Worm (Caenorhabditis elegans) whole organism, L4 larva: ENCODE results near the gene rep-1.

ENCODE experiments used
- F26F4.8 ChIP-seq: fragments of 200-800 bp; sonication (Bioruptor generic); conservative IDR thresholded peaks from 2 replicates; pipeline ENCODE4 v1.3.6; 2022; ENCODE audit warnings: missing genetic modification characterization, missing compliant biosample characterization
- F49E8.2 ChIP-seq: sonication (generic microtip); optimal IDR thresholded peaks from 2 replicates; lab custom pipeline; 2016; ENCODE audit warnings: missing compliant biosample characterization, mild to moderate bottlenecking, missing genetic modification characterization, borderline replicate concordance
- Y48G9A.11 ChIP-seq: fragments of 200-800 bp; sonication (Bioruptor generic); IDR thresholded peaks from 2 replicates; pipeline ENCODE4 v1.3.6; 2022; ENCODE audit warnings: missing genetic modification reagents, missing genetic modification characterization, missing compliant biosample characterization
- Y75B8A.6 ChIP-seq: fragments of 200-800 bp; sonication (Bioruptor generic); IDR thresholded peaks from 2 replicates; pipeline ENCODE4 v1.3.6; 2022; ENCODE audit warnings: missing genetic modification reagents, missing genetic modification characterization, missing compliant biosample characterization
- ZK337.2 ChIP-seq: fragments of 200-800 bp; sonication (Bioruptor generic); IDR thresholded peaks from 2 replicates; pipeline ENCODE4 v1.3.6; 2022; ENCODE audit warnings: missing genetic modification reagents, missing genetic modification characterization, missing compliant biosample characterization
- arid-1 ChIP-seq: fragments of 200-800 bp; sonication (Bioruptor generic); conservative IDR thresholded peaks from 2 replicates; pipeline ENCODE4 v1.3.6; 2022; ENCODE audit warnings: missing genetic modification reagents, missing genetic modification characterization, missing compliant biosample characterization
- attf-4 ChIP-seq: sonication (generic microtip); optimal IDR thresholded peaks from 3 replicates; lab custom pipeline; 2017; ENCODE audit warnings: missing biosample characterization, missing genetic modification characterization
- ceh-20 ChIP-seq: fragments of 200-800 bp; sonication (Bioruptor generic); IDR thresholded peaks from 2 replicates; pipeline ENCODE4 v1.3.6; 2022; ENCODE audit warnings: missing genetic modification reagents, missing genetic modification characterization, missing compliant biosample characterization
- ceh-32 ChIP-seq: sonication (generic microtip); optimal IDR thresholded peaks from 2 replicates; lab custom pipeline; 2016; ENCODE audit warnings: mild to moderate bottlenecking, missing genetic modification characterization, missing compliant biosample characterization; ENCODE audit not compliant: poor library complexity
- ceh-44 ChIP-seq: fragments of 200-800 bp; sonication (Bioruptor generic); IDR thresholded peaks from 2 replicates; pipeline ENCODE4 v1.3.6; 2022; ENCODE audit warnings: missing genetic modification reagents, missing genetic modification characterization, missing compliant biosample characterization
- ceh-82 ChIP-seq: sonication (generic microtip); optimal IDR thresholded peaks from 2 replicates; lab custom pipeline; 2017; ENCODE audit warnings: missing biosample characterization, missing genetic modification characterization
- ces-1 ChIP-seq: fragments of 150-350 bp; sonication (generic microtip); optimal IDR thresholded peaks from 4 replicates; lab custom pipeline; 2014; ENCODE audit warnings: missing biosample characterization, missing genetic modification reagents, missing genetic modification characterization
- ctbp-1 ChIP-seq: fragments of 200-800 bp; sonication (Bioruptor generic); IDR thresholded peaks from 2 replicates; pipeline ENCODE4 v1.3.6; 2022; ENCODE audit warnings: missing genetic modification reagents, missing genetic modification characterization, missing compliant biosample characterization
- daf-12 ChIP-seq: fragments of 150-350 bp; optimal IDR thresholded peaks from 2 replicates; lab custom pipeline; 2014; ENCODE audit warnings: missing biosample characterization, missing genetic modification reagents, missing genetic modification characterization
- daf-8 ChIP-seq: fragments of 200-800 bp; sonication (Bioruptor generic); IDR thresholded peaks from 2 replicates; pipeline ENCODE4 v1.3.6; 2022; ENCODE audit warnings: missing genetic modification characterization, missing compliant biosample characterization
- dmd-9 ChIP-seq: fragments of 200-800 bp; sonication (Bioruptor generic); IDR thresholded peaks from 2 replicates; pipeline ENCODE4 v1.3.6; 2022; ENCODE audit warnings: missing genetic modification reagents, missing genetic modification characterization, missing compliant biosample characterization
- dpl-1 ChIP-seq: fragments of 150-350 bp; optimal IDR thresholded peaks from 2 replicates; lab custom pipeline; 2014; ENCODE audit warnings: missing biosample characterization, missing genetic modification reagents, missing genetic modification characterization
- duxl-1 ChIP-seq: sonication (generic microtip); optimal IDR thresholded peaks from 2 replicates; lab custom pipeline; 2016; ENCODE audit warnings: mild to moderate bottlenecking, missing genetic modification characterization, moderate library complexity, missing compliant biosample characterization; ENCODE audit not compliant: poor library complexity
- fkh-10 ChIP-seq: fragments of 150-350 bp; optimal IDR thresholded peaks from 2 replicates; lab custom pipeline; 2014; ENCODE audit warnings: missing biosample characterization, missing genetic modification reagents, missing genetic modification characterization
- hif-1 ChIP-seq, 2 experiments: sonication (generic microtip); optimal IDR thresholded peaks; 2 replicates each; lab custom pipeline; 2016 to 2017; ENCODE audit warnings: missing compliant biosample characterization in 2 of 2, missing genetic modification characterization in 2 of 2, missing genetic modification reagents in 2 of 2, missing genotype in 2 of 2, mild to moderate bottlenecking in 1 of 2
- hmg-1.1 ChIP-seq: fragments of 200-800 bp; sonication (Bioruptor generic); IDR thresholded peaks from 2 replicates; pipeline ENCODE4 v1.3.6; 2022; ENCODE audit warnings: missing genetic modification reagents, missing genetic modification characterization, missing compliant biosample characterization
- lim-7 ChIP-seq: fragments of 200-800 bp; sonication (Bioruptor generic); IDR thresholded peaks from 2 replicates; pipeline ENCODE4 v1.3.6; 2022; ENCODE audit warnings: missing genetic modification characterization, missing compliant biosample characterization
- lin-39 ChIP-seq: fragments of 150-350 bp; optimal IDR thresholded peaks from 2 replicates; lab custom pipeline; 2014; ENCODE audit warnings: missing biosample characterization, missing genetic modification reagents, missing genetic modification characterization
- madf-5 ChIP-seq, 2 experiments: fragments of 200-800 bp; sonication (Bioruptor generic); IDR thresholded peaks; 2 replicates each; pipeline ENCODE4 v1.3.6; 2022; ENCODE audit warnings: missing compliant biosample characterization in 2 of 2, missing genetic modification characterization in 2 of 2
- madf-9 ChIP-seq: fragments of 200-800 bp; sonication (Bioruptor generic); conservative IDR thresholded peaks from 2 replicates; pipeline ENCODE4 v1.3.6; 2022; ENCODE audit warnings: missing genetic modification reagents, missing genetic modification characterization, missing compliant biosample characterization
- mdt-29 ChIP-seq: fragments of 200-800 bp; sonication (Bioruptor generic); IDR thresholded peaks from 2 replicates; pipeline ENCODE4 v1.3.6; 2022; ENCODE audit warnings: missing genetic modification reagents, missing genetic modification characterization, missing compliant biosample characterization
- mep-1 ChIP-seq: fragments of 150-350 bp; sonication (generic microtip); optimal IDR thresholded peaks from 3 replicates; lab custom pipeline; 2014; ENCODE audit warnings: missing biosample characterization, missing genetic modification characterization
- mes-2 ChIP-seq: sonication (generic microtip); optimal IDR thresholded peaks from 2 replicates; lab custom pipeline; 2016; ENCODE audit warnings: missing genotype, mild to moderate bottlenecking, missing genetic modification characterization, missing compliant biosample characterization; ENCODE audit not compliant: poor library complexity, severe bottlenecking
- mxl-2 ChIP-seq: fragments of 200-800 bp; sonication (Bioruptor generic); conservative IDR thresholded peaks from 2 replicates; pipeline ENCODE4 v1.3.6; 2022; ENCODE audit warnings: missing genetic modification reagents, missing genetic modification characterization, missing compliant biosample characterization
- mxl-3 ChIP-seq: fragments of 200-800 bp; sonication (Bioruptor generic); optimal IDR thresholded peaks from 2 replicates; lab custom pipeline; 2018; ENCODE audit warnings: mild to moderate bottlenecking, missing genetic modification characterization, missing compliant biosample characterization
- nhr-10 ChIP-seq: fragments of 150-350 bp; optimal IDR thresholded peaks from 2 replicates; lab custom pipeline; 2014; ENCODE audit warnings: missing biosample characterization, missing genetic modification characterization
- nhr-42 ChIP-seq: fragments of 200-800 bp; sonication (Bioruptor generic); IDR thresholded peaks from 2 replicates; pipeline ENCODE4 v1.3.6; 2022; ENCODE audit warnings: missing genetic modification characterization, missing compliant biosample characterization
- nhr-48 ChIP-seq: sonication (generic microtip); optimal IDR thresholded peaks from 2 replicates; lab custom pipeline; 2016; ENCODE audit warnings: mild to moderate bottlenecking, missing genetic modification characterization, missing compliant biosample characterization
- nhr-76 ChIP-seq: fragments of 150-350 bp; optimal IDR thresholded peaks from 2 replicates; lab custom pipeline; 2014; ENCODE audit warnings: missing biosample characterization, missing genetic modification characterization
- pha-4 ChIP-seq, 2 experiments: fragments of 150-350 bp in 1 of 2; fragments of 200-800 bp in 1 of 2; sonication (Bioruptor generic) in 1 of 2; IDR thresholded peaks in 1 of 2; optimal IDR thresholded peaks in 1 of 2; 2 replicates each; pipeline versions ENCODE4 v1.3.6 to Lab custom; 2014 to 2022; ENCODE audit warnings: missing genetic modification characterization in 2 of 2, missing genetic modification reagents in 2 of 2, missing biosample characterization in 1 of 2, missing compliant biosample characterization in 1 of 2
- rbr-2 ChIP-seq: sonication (generic microtip); optimal IDR thresholded peaks from 2 replicates; lab custom pipeline; 2016; ENCODE audit warnings: missing genotype, missing genetic modification characterization, missing compliant biosample characterization
- saeg-2 ChIP-seq: fragments of 200-800 bp; sonication (Bioruptor generic); IDR thresholded peaks from 2 replicates; pipeline ENCODE4 v1.3.6; 2022; ENCODE audit warnings: missing genetic modification reagents, missing genetic modification characterization, missing compliant biosample characterization
- spr-3 ChIP-seq: fragments of 200-800 bp; sonication (Bioruptor generic); optimal IDR thresholded peaks from 2 replicates; lab custom pipeline; 2018; ENCODE audit warnings: mild to moderate bottlenecking, missing genetic modification characterization, missing compliant biosample characterization
- tag-97 ChIP-seq: fragments of 200-800 bp; sonication (Bioruptor generic); IDR thresholded peaks from 2 replicates; pipeline ENCODE4 v1.3.6; 2022; ENCODE audit warnings: missing genetic modification characterization, missing compliant biosample characterization
- tra-1 ChIP-seq: fragments of 200-800 bp; sonication (Bioruptor generic); IDR thresholded peaks from 2 replicates; pipeline ENCODE4 v1.3.6; 2022; ENCODE audit warnings: missing genetic modification reagents, missing genetic modification characterization, missing compliant biosample characterization
- unc-130 ChIP-seq: sonication (generic microtip); optimal IDR thresholded peaks from 2 replicates; lab custom pipeline; 2016; ENCODE audit warnings: missing genetic modification reagents, missing genetic modification characterization, missing compliant biosample characterization
- vab-7 ChIP-seq: fragments of 200-800 bp; sonication (Bioruptor generic); IDR thresholded peaks from 2 replicates; pipeline ENCODE4 v1.3.6; 2022; ENCODE audit warnings: missing genetic modification reagents, missing genetic modification characterization, missing compliant biosample characterization
- zfp-2 ChIP-seq: sonication (generic microtip); optimal IDR thresholded peaks from 2 replicates; lab custom pipeline; 2016; ENCODE audit warnings: mild to moderate bottlenecking, missing genetic modification characterization, missing compliant biosample characterization
- zfp-3 ChIP-seq: fragments of 200-800 bp; sonication (Bioruptor generic); conservative IDR thresholded peaks from 2 replicates; pipeline ENCODE4 v1.3.6; 2022; ENCODE audit warnings: missing genetic modification reagents, missing genetic modification characterization, missing compliant biosample characterization
- ztf-11 ChIP-seq: fragments of 150-350 bp; optimal IDR thresholded peaks from 2 replicates; lab custom pipeline; 2014; ENCODE audit warnings: missing biosample characterization, missing genetic modification characterization

Gene rep-1

DNA sequence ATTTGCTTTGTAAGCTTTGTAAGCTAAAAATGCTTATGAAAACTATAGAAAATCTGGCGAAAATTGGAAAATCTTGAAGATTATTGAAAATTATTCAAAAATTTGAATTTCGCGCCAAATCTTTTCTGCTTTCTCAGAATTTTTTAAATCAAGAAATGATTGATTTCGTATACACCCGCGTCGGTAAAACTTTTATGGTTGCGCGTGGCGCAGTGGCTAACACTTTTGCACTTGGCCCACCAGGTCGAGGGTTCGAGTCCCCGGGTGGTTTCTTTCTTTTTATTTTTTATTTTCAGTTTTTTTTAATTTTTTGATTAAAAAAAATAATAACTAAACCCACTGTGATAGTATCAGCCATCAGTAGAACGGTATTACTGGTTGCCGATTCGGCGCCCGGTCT lies 28.8 kb downstream of the rep-1 start (continued):
- TF ChIP-seq unc-130 (GFP tag; lab: Kevin White, UChicago) (peak; percentile 37), hif-1 (tag; optimal IDR thresholded peaks at IDR 0.05; lab: Kevin White, UChicago) (no peak), dpl-1 (GFP tag; lab: Kevin White, UChicago) (no peak), lim-7 (peak; percentile 75), ceh-20 (peak; percentile 35; the same call in 1 of the 2 replicates), ceh-44 (GFP tag; lab: Robert Waterston, UW) (peak; percentile 54; the same call in 1 of the 2 replicates), ceh-32 (tag; lab: Kevin White, UChicago) (no peak), madf-5 (GFP tag; IDR thresholded peaks at IDR 0.05; lab: Robert Waterston, UW) (0 out of 4 replicates have a peak, but pooled peaks have one; percentile 7 to 66), F49E8.2 (tag; lab: Kevin White, UChicago) (peak; percentile 14), Y75B8A.6 (GFP tag; lab: Robert Waterston, UW) (no peak), F26F4.8 (GFP tag; lab: Robert Waterston, UW) (peak; percentile 85), arid-1 (GFP tag; lab: Robert Waterston, UW) (peak; percentile 75), lin-39 (tag; lab: Kevin White, UChicago) (no peak), ctbp-1 (GFP tag; lab: Robert Waterston, UW) (0 out of 2 replicates have a peak, but pooled peaks have one; percentile 42), Y48G9A.11 (GFP tag; lab: Robert Waterston, UW) (peak; percentile 46; the same call in 1 of the 2 replicates), daf-8 (GFP tag; lab: Robert Waterston, UW) (0 out of 2 replicates have a peak, but pooled peaks have one; percentile 36), vab-7 (GFP tag; lab: Robert Waterston, UW) (peak; percentile 62), nhr-10 (no peak), mes-2 (tag; lab: Kevin White, UChicago) (peak; percentile 25), nhr-76 (tag; lab: Kevin White, UChicago) (no peak), mxl-3 (GFP tag; lab: Kevin White, UChicago) (no peak)

DNA sequence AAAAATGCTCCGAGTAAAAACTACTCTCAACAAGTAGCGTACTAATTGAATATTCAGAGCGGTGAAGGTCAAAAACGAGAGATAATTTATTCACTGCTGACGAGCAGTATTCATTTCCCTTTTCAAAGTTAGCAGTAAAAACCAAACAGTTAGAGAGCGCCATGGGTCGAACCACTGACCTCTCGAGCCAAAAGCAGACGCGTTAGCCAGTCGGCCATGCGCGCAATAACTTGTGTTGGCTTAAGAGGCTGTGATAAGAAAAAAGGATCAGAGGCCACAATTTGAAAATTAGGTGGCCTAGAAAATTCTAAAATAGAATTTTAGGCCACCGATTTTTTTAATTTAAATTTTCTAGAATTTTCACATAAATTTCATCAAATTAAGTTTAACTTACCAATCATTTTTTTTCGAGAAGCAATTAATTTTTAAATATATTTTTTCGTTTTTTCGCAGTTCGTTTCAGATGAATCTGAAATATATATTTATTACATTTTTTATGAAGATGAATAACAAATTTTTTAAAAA lies 30.6 kb downstream of the rep-1 start, which contains the start of gene sms-3:
Gene sms-3 (minus strand): TSS at position 475 of the 525 bp plus-strand sequence.
- TF ChIP-seq spr-3 (GFP tag; lab: Kevin White, UChicago) (no peak), Y48G9A.11 (GFP tag; lab: Robert Waterston, UW) (peak; percentile 83), ces-1 (GFP tag; lab: Kevin White, UChicago) (no peak), attf-4 (tag; lab: Kevin White, UChicago) (no peak), ZK337.2 (GFP tag; lab: Robert Waterston, UW) (peak; percentile 75), mep-1 (tag; lab: Kevin White, UChicago) (no peak), vab-7 (GFP tag; lab: Robert Waterston, UW) (peak; percentile 68), madf-5 (GFP tag; IDR thresholded peaks at IDR 0.05; lab: Robert Waterston, UW) (peak in 1 of 2 experiments; percentile 94; a peak in 2 of 4 replicates), rbr-2 (tag; lab: Kevin White, UChicago) (no peak), ceh-82 (tag; lab: Kevin White, UChicago) (no peak), tag-97 (GFP tag; lab: Robert Waterston, UW) (no peak), mdt-29 (GFP tag; lab: Robert Waterston, UW) (no peak), dmd-9 (GFP tag; lab: Robert Waterston, UW) (peak; percentile 23; the same call in 1 of the 2 replicates), F49E8.2 (tag; lab: Kevin White, UChicago) (peak; percentile 30), mes-2 (tag; lab: Kevin White, UChicago) (peak; percentile 68), Y75B8A.6 (GFP tag; lab: Robert Waterston, UW) (peak; percentile 78; the same call in 1 of the 2 replicates), ctbp-1 (GFP tag; lab: Robert Waterston, UW) (0 out of 2 replicates have a peak, but pooled peaks have one; percentile 18), hmg-1.1 (GFP tag; lab: Robert Waterston, UW) (0 out of 2 replicates have a peak, but pooled peaks have one; percentile 23), nhr-42 (GFP tag; lab: Robert Waterston, UW) (no peak), mxl-2 (GFP tag; lab: Robert Waterston, UW) (no peak), fkh-10 (GFP tag; lab: Kevin White, UChicago) (no peak), daf-12 (tag; lab: Kevin White, UChicago) (no peak), lin-39 (tag; lab: Kevin White, UChicago) (no peak), zfp-2 (tag; lab: Kevin White, UChicago) (no peak), ztf-11 (tag; lab: Kevin White, UChicago) (no peak), tra-1 (GFP tag; lab: Robert Waterston, UW) (peak; percentile 79; the same call in 1 of the 2 replicates), zfp-3 (GFP tag; lab: Robert Waterston, UW) (0 out of 2 replicates have a peak, but pooled peaks have one; percentile 36), unc-130 (GFP tag; lab: Kevin White, UChicago) (peak; percentile 79), saeg-2 (GFP tag; lab: Robert Waterston, UW) (no peak), madf-9 (GFP tag; lab: Robert Waterston, UW) (peak; percentile 43; the same call in 1 of the 2 replicates), pha-4 (GFP tag; IDR thresholded peaks at IDR 0.05; lab: Robert Waterston, UW) (peak; percentile 81), pha-4 (tag; optimal IDR thresholded peaks at IDR 0.05; lab: Kevin White, UChicago) (no peak), duxl-1 (peak; percentile 61), nhr-48 (tag; lab: Kevin White, UChicago) (peak; percentile 20)
